Fruit fly (Drosophila melanogaster) S2 (cell line): ENCODE data around the gene CG9106.

Source experiments
- CG8478 ChIP-seq: fragments of >200 bp; optimal IDR thresholded peaks from 2 replicates; lab custom pipeline; 2018
- CTCF ChIP-seq, 2 experiments: fragments of >200 bp; optimal IDR thresholded peaks; 2 replicates each; lab custom pipeline; 2018

dm6 chrX:15298298-15299069 lies 26.3 kb upstream of the CG9106 start:
- TF ChIP-seq CG8478 (lab: Kevin White, UChicago) (no peak), CTCF (optimal IDR thresholded peaks at IDR 0.05; lab: Kevin White, UChicago) (no peak)
